Fruit fly (Drosophila melanogaster): ENCODE results near the gene Phf5a.
A peak's percentile ranks its signal among the peaks of the same experiment; 100 is the strongest.

Phf5a gene

dm6 chr2L:6488676-6489140 lies 1.9 kb downstream of the Phf5a start, which contains the start of the genes KFase and epsilonCOP (continued):
- no peak for TF ChIP-seq da (GFP tag; optimal IDR thresholded peaks at IDR 0.05)
- peak; percentile 98 for TF ChIP-seq Ets97D (GFP tag; optimal IDR thresholded peaks at IDR 0.05)
- no peak for TF ChIP-seq CG17568 (GFP tag; optimal IDR thresholded peaks at IDR 0.05)
- peak; percentile 62; the same call in 1 of the 2 replicates for TF ChIP-seq bbx (GFP tag; IDR thresholded peaks at IDR 0.05; ENCODE audit: partially characterized antibody)
- peak; percentile 42; the same call in 1 of the 2 replicates for TF ChIP-seq Ptx1 (GFP tag; IDR thresholded peaks at IDR 0.05)
- peak in 1 of 2 experiments; percentile 19 for TF ChIP-seq insv (GFP tag; optimal IDR thresholded peaks at IDR 0.05)
- no peak for TF ChIP-seq zf30C (GFP tag; optimal IDR thresholded peaks at IDR 0.05)
- no peak for TF ChIP-seq CG11696 (GFP tag; IDR thresholded peaks at IDR 0.05)
- TF ChIP-seq lmd (GFP tag; IDR thresholded peaks at IDR 0.05): peak; percentile 31; the same call in 1 of the 2 replicates
- no peak for TF ChIP-seq CG2202 (tag; optimal IDR thresholded peaks at IDR 0.05)
- peak; percentile 14 for TF ChIP-seq tin (GFP tag; optimal IDR thresholded peaks at IDR 0.05)
- TF ChIP-seq hbn (GFP tag; IDR thresholded peaks at IDR 0.05; ENCODE audit: partially characterized antibody): peak; percentile 70
- peak; percentile 65 for TF ChIP-seq BEAF-32 (GFP tag; optimal IDR thresholded peaks at IDR 0.05)
- peak; percentile 43 for TF ChIP-seq CG7987 (GFP tag; optimal IDR thresholded peaks at IDR 0.05)
- peak; percentile 73 for TF ChIP-seq CG9215 (GFP tag; IDR thresholded peaks at IDR 0.05)
- no peak for TF ChIP-seq Max (GFP tag; optimal IDR thresholded peaks at IDR 0.05)
- TF ChIP-seq MESR4 (GFP tag; optimal IDR thresholded peaks at IDR 0.05): no peak
- peak; percentile 53 for TF ChIP-seq CG17385 (GFP tag; optimal IDR thresholded peaks at IDR 0.05)
- no peak for TF ChIP-seq CG6175 (GFP tag; IDR thresholded peaks at IDR 0.05)
- peak; percentile 40 for TF ChIP-seq CG13296 (GFP tag; optimal IDR thresholded peaks at IDR 0.05)
- TF ChIP-seq CG12104 (GFP tag; optimal IDR thresholded peaks at IDR 0.05): peak; percentile 63
- TF ChIP-seq CG8089 (GFP tag; optimal IDR thresholded peaks at IDR 0.05): no peak
- TF ChIP-seq CG2129 (GFP tag; IDR thresholded peaks at IDR 0.05; ENCODE audit: partially characterized antibody): no peak
- TF ChIP-seq CG13123 (GFP tag; optimal IDR thresholded peaks at IDR 0.05): peak; percentile 59
- TF ChIP-seq CG4730 (GFP tag; IDR thresholded peaks at IDR 0.05): 0 out of 2 replicates have a peak, but pooled peaks have one; percentile 28
- no peak for TF ChIP-seq CG9609 (GFP tag; optimal IDR thresholded peaks at IDR 0.05)
- no peak for TF ChIP-seq Taf1 (GFP tag; IDR thresholded peaks at IDR 0.05)
- no peak for TF ChIP-seq toy (GFP tag; IDR thresholded peaks at IDR 0.05)
- TF ChIP-seq phol (tag; optimal IDR thresholded peaks at IDR 0.05): peak; percentile 73
- peak; percentile 37 for TF ChIP-seq unpg (GFP tag; optimal IDR thresholded peaks at IDR 0.05)
- 0 out of 3 replicates have a peak, but pooled peaks have one; percentile 12 for TF ChIP-seq Dbx (GFP tag; IDR thresholded peaks at IDR 0.05)
- no peak for TF ChIP-seq Stat92E (GFP tag; optimal IDR thresholded peaks at IDR 0.05)
- TF ChIP-seq fu2 (GFP tag; optimal IDR thresholded peaks at IDR 0.05): peak; percentile 38
- TF ChIP-seq CG7928 (GFP tag; optimal IDR thresholded peaks at IDR 0.05): peak; percentile 89
- no peak for TF ChIP-seq MTF-1 (GFP tag; optimal IDR thresholded peaks at IDR 0.05; ENCODE audit: borderline replicate concordance)
- peak; percentile 71 for TF ChIP-seq YL-1 (GFP tag; optimal IDR thresholded peaks at IDR 0.05)
- peak; percentile 47 for TF ChIP-seq CG4424 (GFP tag; optimal IDR thresholded peaks at IDR 0.05)
- TF ChIP-seq tap (tag; optimal IDR thresholded peaks at IDR 0.05): no peak
- TF ChIP-seq CG32772 (GFP tag; IDR thresholded peaks at IDR 0.05): no peak
- peak; percentile 66; the same call in 2 of the 3 replicates for TF ChIP-seq hb (GFP tag; IDR thresholded peaks at IDR 0.05; ENCODE audit: partially characterized antibody)
- peak; percentile 59 for TF ChIP-seq gfzf (GFP tag; optimal IDR thresholded peaks at IDR 0.05)
- peak; percentile 8 for TF ChIP-seq crc (GFP tag; optimal IDR thresholded peaks at IDR 0.05)
- no peak for TF ChIP-seq pita (GFP tag; optimal IDR thresholded peaks at IDR 0.05)
- no peak for TF ChIP-seq ash1 (GFP tag; optimal IDR thresholded peaks at IDR 0.05)
- TF ChIP-seq bcd (GFP tag; optimal IDR thresholded peaks at IDR 0.05): peak; percentile 59
- TF ChIP-seq tio (GFP tag; optimal IDR thresholded peaks at IDR 0.05): no peak
- TF ChIP-seq Lpt (GFP tag; optimal IDR thresholded peaks at IDR 0.05): no peak
- no peak for TF ChIP-seq ems (GFP tag; optimal IDR thresholded peaks at IDR 0.05)
- no peak for TF ChIP-seq CkIIα-i1 (GFP tag; IDR thresholded peaks at IDR 0.05)
- no peak for TF ChIP-seq sim (GFP tag; IDR thresholded peaks at IDR 0.05)
